Worm (Caenorhabditis elegans) whole organism, L1 larva: ENCODE results near the gene bet-2.

Experiments used
- C04F5.9 ChIP-seq: sonication (generic microtip); optimal IDR thresholded peaks from 2 replicates; lab custom pipeline; 2016; ENCODE audit warnings: missing genetic modification characterization, missing compliant biosample characterization
- C16A3.4 ChIP-seq: fragments of 150-350 bp; optimal IDR thresholded peaks from 2 replicates; lab custom pipeline; 2014; ENCODE audit warnings: missing biosample characterization, missing genetic modification characterization
- blmp-1 ChIP-seq: fragments of 150-350 bp; optimal IDR thresholded peaks from 2 replicates; lab custom pipeline; 2014; ENCODE audit warnings: missing biosample characterization, missing genetic modification characterization
- ceh-63 ChIP-seq: fragments of 200-800 bp; sonication (Bioruptor generic); optimal IDR thresholded peaks from 2 replicates; lab custom pipeline; 2018; ENCODE audit warnings: mild to moderate bottlenecking, missing genetic modification characterization, missing compliant biosample characterization
- ceh-8 ChIP-seq: fragments of 200-800 bp; sonication (Bioruptor generic); optimal IDR thresholded peaks from 2 replicates; lab custom pipeline; 2018; ENCODE audit warnings: mild to moderate bottlenecking, missing genetic modification characterization, moderate library complexity, missing compliant biosample characterization
- ceh-82 ChIP-seq, 3 experiments: fragments of 150-350 bp in 1 of 3; sonication (generic microtip) in 2 of 3; optimal IDR thresholded peaks; 2 replicates each; lab custom pipeline; 2014 to 2017; ENCODE audit warnings: missing biosample characterization in 3 of 3, missing genetic modification characterization in 3 of 3
- ces-1 ChIP-seq: fragments of 150-350 bp; optimal IDR thresholded peaks from 2 replicates; lab custom pipeline; 2014; ENCODE audit warnings: missing biosample characterization, missing genetic modification reagents, missing genetic modification characterization
- dsc-1 ChIP-seq: sonication (generic microtip); optimal IDR thresholded peaks from 2 replicates; lab custom pipeline; 2016; ENCODE audit warnings: mild to moderate bottlenecking, missing genetic modification characterization, missing compliant biosample characterization
- efl-1 ChIP-seq, 4 experiments: fragments of 150-350 bp; optimal IDR thresholded peaks in 3 of 4; peaks in 1 of 4; 1 replicate in 1 of 4; 2 replicates in 3 of 4; lab custom pipeline; 2014; ENCODE audit warnings: missing biosample characterization in 2 of 4, missing genetic modification characterization in 2 of 4, missing genetic modification reagents in 2 of 4
- efl-3 ChIP-seq: fragments of 200-800 bp; sonication (Bioruptor generic); optimal IDR thresholded peaks from 2 replicates; lab custom pipeline; 2018; ENCODE audit warnings: mild to moderate bottlenecking, missing genetic modification characterization, missing compliant biosample characterization
- egl-13 ChIP-seq: sonication (generic microtip); optimal IDR thresholded peaks from 2 replicates; lab custom pipeline; 2016; ENCODE audit warnings: missing genotype, missing genetic modification reagents, missing genetic modification characterization, missing compliant biosample characterization
- egl-27 ChIP-seq, 2 experiments: fragments of 150-350 bp in 1 of 2; sonication (generic microtip); optimal IDR thresholded peaks; 3 replicates each; lab custom pipeline; 2017 to 2018; ENCODE audit warnings: missing biosample characterization in 2 of 2, missing genetic modification characterization in 2 of 2, missing genetic modification reagents in 2 of 2
- elt-3 ChIP-seq, 6 experiments: fragments of 150-350 bp in 1 of 6; sonication (generic microtip); optimal IDR thresholded peaks; 2 replicates each; lab custom pipeline; 2017 to 2018; ENCODE audit warnings: missing biosample characterization in 6 of 6, missing genetic modification characterization in 6 of 6, inconsistent platforms in 1 of 6
- fkh-10 ChIP-seq: sonication (generic microtip); optimal IDR thresholded peaks from 2 replicates; lab custom pipeline; 2017; ENCODE audit warnings: missing biosample characterization, missing genetic modification reagents, missing genetic modification characterization
- fkh-4 ChIP-seq: sonication (generic microtip); optimal IDR thresholded peaks from 2 replicates; lab custom pipeline; 2016; ENCODE audit warnings: missing compliant biosample characterization, missing genetic modification characterization, borderline replicate concordance
- fkh-8 ChIP-seq: sonication (generic microtip); optimal IDR thresholded peaks from 2 replicates; lab custom pipeline; 2016; ENCODE audit warnings: mild to moderate bottlenecking, missing genetic modification characterization, missing compliant biosample characterization
- fos-1 ChIP-seq: fragments of 150-350 bp; optimal IDR thresholded peaks from 2 replicates; lab custom pipeline; 2014; ENCODE audit warnings: missing biosample characterization, missing genetic modification characterization
- hlh-17 ChIP-seq: fragments of 200-800 bp; sonication (Bioruptor generic); optimal IDR thresholded peaks from 2 replicates; lab custom pipeline; 2018; ENCODE audit warnings: missing genetic modification characterization, mild to moderate bottlenecking, missing compliant biosample characterization, moderate library complexity, borderline replicate concordance
- hpl-2 ChIP-seq: fragments of 150-350 bp; optimal IDR thresholded peaks from 2 replicates; lab custom pipeline; 2014; ENCODE audit warnings: missing biosample characterization, missing genetic modification reagents, missing genetic modification characterization
- jun-1 ChIP-seq: fragments of 150-350 bp; optimal IDR thresholded peaks from 2 replicates; lab custom pipeline; 2014; ENCODE audit warnings: missing biosample characterization, missing genetic modification reagents, missing genetic modification characterization
- lin-13 ChIP-seq: fragments of 150-350 bp; optimal IDR thresholded peaks from 2 replicates; lab custom pipeline; 2014; ENCODE audit warnings: missing biosample characterization, missing genetic modification reagents, missing genetic modification characterization
- lin-14 ChIP-seq: fragments of 200-800 bp; sonication (Bioruptor generic); optimal IDR thresholded peaks from 2 replicates; lab custom pipeline; 2018; ENCODE audit warnings: mild to moderate bottlenecking, missing genetic modification characterization, moderate library complexity, missing compliant biosample characterization
- lin-35 ChIP-seq, 2 experiments: fragments of 150-350 bp; optimal IDR thresholded peaks; 2 replicates each; lab custom pipeline; 2014; ENCODE audit warnings: missing biosample characterization in 2 of 2, missing genetic modification characterization in 2 of 2, missing genetic modification reagents in 2 of 2
- lin-39 ChIP-seq: fragments of 150-350 bp; optimal IDR thresholded peaks from 2 replicates; lab custom pipeline; 2014; ENCODE audit warnings: missing biosample characterization, missing genetic modification reagents, missing genetic modification characterization
- lsy-2 ChIP-seq, 2 experiments: fragments of 150-350 bp; optimal IDR thresholded peaks; 2 replicates each; lab custom pipeline; 2014; ENCODE audit warnings: missing biosample characterization in 2 of 2, missing genetic modification characterization in 2 of 2
- mab-9 ChIP-seq: fragments of 200-800 bp; sonication (Bioruptor generic); IDR thresholded peaks from 2 replicates; pipeline ENCODE4 v1.3.6; 2022; ENCODE audit warnings: missing genetic modification reagents, missing genetic modification characterization, missing compliant biosample characterization
- mdl-1 ChIP-seq, 2 experiments: fragments of 150-350 bp; optimal IDR thresholded peaks; 2 replicates each; lab custom pipeline; 2014 to 2017; ENCODE audit warnings: missing biosample characterization in 2 of 2, missing genetic modification characterization in 2 of 2, inconsistent platforms in 1 of 2
- mep-1 ChIP-seq: fragments of 150-350 bp; optimal IDR thresholded peaks from 2 replicates; lab custom pipeline; 2014; ENCODE audit warnings: missing biosample characterization, missing genetic modification characterization
- nhr-11 ChIP-seq: fragments of 150-350 bp; optimal IDR thresholded peaks from 2 replicates; lab custom pipeline; 2014; ENCODE audit warnings: missing biosample characterization, missing genetic modification characterization
- nhr-12 ChIP-seq: sonication (generic microtip); optimal IDR thresholded peaks from 2 replicates; lab custom pipeline; 2017; ENCODE audit warnings: missing biosample characterization, missing genetic modification characterization
- nhr-19 ChIP-seq: fragments of 200-800 bp; sonication (Bioruptor generic); conservative IDR thresholded peaks from 2 replicates; pipeline ENCODE4 v1.3.6; 2022; ENCODE audit warnings: missing genetic modification characterization, missing compliant biosample characterization
- nhr-20 ChIP-seq: sonication (generic microtip); optimal IDR thresholded peaks from 2 replicates; lab custom pipeline; 2016; ENCODE audit warnings: mild to moderate bottlenecking, missing genetic modification characterization, missing compliant biosample characterization
- nhr-47 ChIP-seq: sonication (generic microtip); optimal IDR thresholded peaks from 2 replicates; lab custom pipeline; 2016; ENCODE audit warnings: mild to moderate bottlenecking, missing genetic modification characterization, moderate library complexity, missing compliant biosample characterization
- nhr-71 ChIP-seq: sonication (generic microtip); optimal IDR thresholded peaks from 2 replicates; lab custom pipeline; 2016; ENCODE audit warnings: mild to moderate bottlenecking, missing genetic modification characterization, moderate library complexity, missing compliant biosample characterization
- nhr-76 ChIP-seq: sonication (generic microtip); optimal IDR thresholded peaks from 2 replicates; lab custom pipeline; 2017; ENCODE audit warnings: missing biosample characterization, missing genetic modification characterization
- nhr-85 ChIP-seq: sonication (generic microtip); peaks from one replicate; lab custom pipeline; 2016; ENCODE audit warnings: missing genetic modification characterization, inconsistent platforms, missing compliant biosample characterization
- nhr-90 ChIP-seq: sonication (generic microtip); optimal IDR thresholded peaks from 2 replicates; lab custom pipeline; 2016; ENCODE audit warnings: mild to moderate bottlenecking, missing genetic modification characterization, missing compliant biosample characterization; ENCODE audit not compliant: poor library complexity
- sox-4 ChIP-seq: sonication (generic microtip); optimal IDR thresholded peaks from 2 replicates; lab custom pipeline; 2016; ENCODE audit warnings: missing genetic modification characterization, missing compliant biosample characterization
- sptf-1 ChIP-seq: fragments of 150-350 bp; optimal IDR thresholded peaks from 2 replicates; lab custom pipeline; 2014; ENCODE audit warnings: missing biosample characterization, missing genetic modification characterization
- sup-37 ChIP-seq: fragments of 200-800 bp; sonication (Bioruptor generic); optimal IDR thresholded peaks from 2 replicates; lab custom pipeline; 2018; ENCODE audit warnings: mild to moderate bottlenecking, missing genetic modification characterization, missing compliant biosample characterization
- unc-130 ChIP-seq: fragments of 150-350 bp; optimal IDR thresholded peaks from 2 replicates; lab custom pipeline; 2017; ENCODE audit warnings: missing biosample characterization, missing genetic modification characterization, inconsistent platforms
- unc-86 ChIP-seq: sonication (generic microtip); optimal IDR thresholded peaks from 2 replicates; lab custom pipeline; 2016; ENCODE audit warnings: missing genetic modification characterization, missing compliant biosample characterization
- unc-98 ChIP-seq: fragments of 200-800 bp; sonication (Bioruptor generic); IDR thresholded peaks from 2 replicates; pipeline ENCODE4 v1.3.6; 2022; ENCODE audit warnings: missing genetic modification characterization, missing compliant biosample characterization
- xbp-1 ChIP-seq: sonication (generic microtip); optimal IDR thresholded peaks from 2 replicates; lab custom pipeline; 2016; ENCODE audit warnings: missing genetic modification characterization, missing compliant biosample characterization
- zag-1 ChIP-seq: fragments of 150-350 bp; optimal IDR thresholded peaks from 2 replicates; lab custom pipeline; 2014; ENCODE audit warnings: missing biosample characterization, missing genetic modification characterization
- ztf-11 ChIP-seq, 2 experiments: sonication (generic microtip); optimal IDR thresholded peaks; 2 replicates each; lab custom pipeline; 2016 to 2017; ENCODE audit warnings: missing genetic modification characterization in 2 of 2, missing biosample characterization in 1 of 2, missing compliant biosample characterization in 1 of 2
- ztf-4 ChIP-seq: fragments of 150-350 bp; optimal IDR thresholded peaks from 2 replicates; lab custom pipeline; 2014; ENCODE audit warnings: missing biosample characterization, missing genetic modification characterization

bet-2 gene

DNA sequence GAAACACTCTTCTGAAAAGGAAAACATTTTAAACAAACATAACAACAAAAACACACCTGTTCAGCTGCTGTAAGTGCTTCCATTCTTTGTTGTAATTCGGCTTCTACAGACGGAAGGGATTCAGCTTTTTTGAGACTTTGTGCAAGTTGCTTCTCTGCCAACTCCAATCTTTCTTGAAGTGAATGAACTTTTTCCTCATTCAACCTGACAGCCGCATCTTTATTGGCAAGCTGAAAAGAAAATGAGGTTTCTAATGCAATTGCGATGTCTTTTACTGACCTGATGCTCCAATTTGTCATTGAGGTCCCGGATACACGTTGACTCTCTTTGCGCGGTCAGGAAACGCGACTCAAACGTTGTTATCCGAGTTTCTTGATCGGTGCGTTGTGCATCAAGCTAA is 16.0 kb upstream of the bet-2 start:
- TF ChIP-seq efl-1 (optimal IDR thresholded peaks at IDR 0.05; lab: Kevin White, UChicago), result no peak
- peak in 1 of 2 experiments; percentile 46 for TF ChIP-seq efl-1 (GFP tag; optimal IDR thresholded peaks at IDR 0.05 in 1 of 2; lab: Kevin White, UChicago)
- no peak for TF ChIP-seq efl-3 (GFP tag; lab: Kevin White, UChicago)
- peak; percentile 52 for TF ChIP-seq ceh-8 (GFP tag; lab: Kevin White, UChicago)
- TF ChIP-seq lin-14 (GFP tag; lab: Kevin White, UChicago), result peak; percentile 29

DNA sequence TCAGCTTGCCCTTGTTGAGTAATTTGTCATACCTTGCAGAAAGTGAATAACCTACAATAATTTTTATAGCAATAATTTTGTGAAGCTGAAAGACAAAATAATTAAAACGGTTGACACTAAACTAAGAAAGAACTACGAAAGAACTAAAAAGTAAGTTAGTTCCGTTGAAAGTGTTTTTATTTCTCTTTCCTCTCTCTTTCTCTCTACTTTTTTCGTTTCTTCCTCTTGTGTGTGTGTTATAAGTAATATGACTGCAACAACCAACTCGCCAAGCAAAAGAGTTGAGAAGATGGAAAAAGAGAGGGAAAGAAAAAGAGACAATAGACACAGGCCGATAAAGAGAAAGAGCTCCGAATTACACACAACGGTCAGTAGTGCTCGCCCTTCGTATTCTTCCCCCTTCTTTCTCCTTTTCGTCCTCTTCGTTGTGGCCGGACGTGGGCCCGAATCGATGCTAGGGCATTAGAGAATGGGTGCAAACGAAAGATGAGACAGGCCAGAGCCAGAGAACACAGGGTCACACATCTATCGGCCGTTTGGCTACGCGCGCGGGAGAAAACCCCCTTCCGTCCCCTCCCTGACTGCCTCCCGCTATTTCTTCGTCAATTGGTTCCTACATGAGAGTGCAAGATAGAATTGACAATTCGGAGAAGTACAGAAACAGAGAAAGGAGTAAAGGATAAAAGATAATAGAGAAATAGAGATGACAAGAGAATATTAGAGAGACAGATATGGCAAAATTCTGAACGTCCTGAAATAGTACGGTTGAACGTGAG is 13.7 kb upstream of the bet-2 start, which contains the start of gene syd-2:
TSS of gene syd-2 (minus strand) at position 51 of the 776 bp plus-strand sequence.
- TF ChIP-seq sup-37 (GFP tag; lab: Kevin White, UChicago) (peak; percentile 33), lin-14 (GFP tag; lab: Kevin White, UChicago) (peak; percentile 99), lin-39 (no peak), unc-130 (peak; percentile 36), fkh-8 (peak; percentile 85), C04F5.9 (tag; lab: Kevin White, UChicago) (peak; percentile 1), C16A3.4 (tag; lab: Kevin White, UChicago) (peak; percentile 45), ceh-63 (no peak), ceh-82 (tag; optimal IDR thresholded peaks at IDR 0.05; lab: Kevin White, UChicago) (peak; percentile 60 to 73 (median 67)), nhr-47 (tag; lab: Kevin White, UChicago) (peak; percentile 75), nhr-85 (tag; lab: Kevin White, UChicago) (peak; percentile 79), jun-1 (tag; lab: Kevin White, UChicago) (peak; percentile 68), mab-9 (GFP tag; lab: Robert Waterston, UW) (no peak), nhr-19 (GFP tag; lab: Robert Waterston, UW) (peak; percentile 70), nhr-76 (tag; lab: Kevin White, UChicago) (no peak), lin-13 (GFP tag; lab: Kevin White, UChicago) (no peak), blmp-1 (peak; percentile 65), nhr-12 (tag; lab: Kevin White, UChicago) (no peak), fos-1 (tag; lab: Kevin White, UChicago) (peak; percentile 41), sptf-1 (tag; lab: Kevin White, UChicago) (no peak), ceh-8 (GFP tag; lab: Kevin White, UChicago) (peak; percentile 23), hpl-2 (GFP tag; lab: Kevin White, UChicago) (no peak), nhr-71 (peak; percentile 90), efl-1 (optimal IDR thresholded peaks at IDR 0.05; lab: Kevin White, UChicago) (peak; percentile 37 to 46), efl-1 (GFP tag; optimal IDR thresholded peaks at IDR 0.05 in 1 of 2; lab: Kevin White, UChicago) (peak in 1 of 2 experiments; percentile 73), lsy-2 (tag; optimal IDR thresholded peaks at IDR 0.05; lab: Kevin White, UChicago) (peak; percentile 43 to 70), hlh-17 (no peak), egl-27 (tag; optimal IDR thresholded peaks at IDR 0.05; lab: Kevin White, UChicago) (peak in 1 of 2 experiments; percentile 58), ces-1 (GFP tag; lab: Kevin White, UChicago) (no peak), fkh-10 (GFP tag; lab: Kevin White, UChicago) (peak; percentile 83), mep-1 (tag; lab: Kevin White, UChicago) (peak; percentile 80), unc-98 (GFP tag; lab: Robert Waterston, UW) (no peak), egl-13 (tag; lab: Kevin White, UChicago) (peak; percentile 43), dsc-1 (tag; lab: Kevin White, UChicago) (peak; percentile 83), unc-86 (tag; lab: Kevin White, UChicago) (peak; percentile 70), nhr-20 (tag; lab: Kevin White, UChicago) (peak; percentile 82), sox-4 (tag; lab: Kevin White, UChicago) (peak; percentile 26), xbp-1 (peak; percentile 59), lin-35 (GFP tag; optimal IDR thresholded peaks at IDR 0.05; lab: Kevin White, UChicago) (peak; percentile 46 to 51), ztf-11 (tag; optimal IDR thresholded peaks at IDR 0.05; lab: Kevin White, UChicago) (peak in 1 of 2 experiments; percentile 70), nhr-90 (tag; lab: Kevin White, UChicago) (peak; percentile 49), fkh-4 (peak; percentile 9), elt-3 (tag; optimal IDR thresholded peaks at IDR 0.05; lab: Kevin White, UChicago) (peak in 1 of 6 experiments; percentile 11), mdl-1 (tag; optimal IDR thresholded peaks at IDR 0.05; lab: Kevin White, UChicago) (peak in 1 of 2 experiments; percentile 15), nhr-11 (tag; lab: Kevin White, UChicago) (peak; percentile 3), zag-1 (tag; lab: Kevin White, UChicago) (no peak), ztf-4 (tag; lab: Kevin White, UChicago) (peak; percentile 22)
